Fruit fly (Drosophila melanogaster): ENCODE results near the gene cher.

The cher gene

DNA sequence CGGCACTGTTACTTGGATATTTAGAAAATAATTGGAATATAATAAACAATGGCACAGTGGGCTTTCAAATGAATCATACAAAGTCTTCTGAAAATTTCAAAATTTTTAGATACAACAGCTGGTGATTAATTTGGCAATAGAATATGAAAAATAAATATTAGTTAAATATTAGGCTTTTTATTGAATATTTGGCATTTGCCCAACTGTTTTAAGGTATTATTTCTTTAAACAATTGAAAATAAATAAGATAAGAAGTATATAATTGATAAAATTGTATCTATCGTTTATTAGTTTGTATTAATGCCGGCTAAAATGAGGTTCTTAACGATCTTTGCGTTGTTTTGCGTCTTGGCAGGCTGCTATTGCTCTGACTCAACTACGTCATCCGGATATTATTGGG, 1.0 kb downstream of the cher start, which contains the start of gene CG45079:
CG45079 (plus strand) TSS at position 301 of the 400 bp plus-strand sequence.
- TF ChIP-seq CTCF (optimal IDR thresholded peaks at IDR 0.05) = no peak

DNA sequence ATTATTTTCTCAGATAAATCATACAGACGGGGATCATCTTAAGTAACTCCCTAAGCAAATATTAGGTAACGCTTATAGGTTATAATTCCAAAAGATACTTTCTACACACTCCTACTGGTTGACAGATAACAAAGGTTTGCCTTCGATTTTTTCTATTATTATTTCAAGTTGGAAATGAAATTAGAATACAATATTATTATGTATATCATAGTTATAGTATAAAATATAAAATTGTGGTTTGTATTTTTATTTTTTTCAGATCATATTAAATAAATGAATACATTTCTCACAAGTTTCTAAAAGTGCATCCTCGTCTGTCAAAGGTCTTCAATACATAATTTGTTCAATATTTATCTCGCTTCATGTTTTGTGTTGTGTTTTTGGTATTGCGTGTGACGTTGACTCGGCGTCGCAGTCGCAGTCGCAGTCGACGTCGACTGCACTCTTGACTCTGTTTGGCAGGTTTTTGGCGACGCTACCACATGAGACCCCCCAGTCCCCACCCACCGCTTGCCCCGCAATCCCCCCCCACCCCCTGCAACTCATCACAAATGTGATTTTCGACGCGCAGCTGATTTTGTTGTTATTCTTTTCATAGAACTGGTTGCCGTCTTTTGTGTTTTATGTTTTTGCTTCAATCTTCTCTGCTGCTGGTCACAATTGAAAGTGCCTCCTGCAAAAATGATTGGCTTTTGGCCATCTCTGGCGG, 2.2 kb downstream of the cher start:
- TF ChIP-seq CTCF (optimal IDR thresholded peaks at IDR 0.05) = no peak
- no peak for TF ChIP-seq CG8478 (optimal IDR thresholded peaks at IDR 0.05)

DNA sequence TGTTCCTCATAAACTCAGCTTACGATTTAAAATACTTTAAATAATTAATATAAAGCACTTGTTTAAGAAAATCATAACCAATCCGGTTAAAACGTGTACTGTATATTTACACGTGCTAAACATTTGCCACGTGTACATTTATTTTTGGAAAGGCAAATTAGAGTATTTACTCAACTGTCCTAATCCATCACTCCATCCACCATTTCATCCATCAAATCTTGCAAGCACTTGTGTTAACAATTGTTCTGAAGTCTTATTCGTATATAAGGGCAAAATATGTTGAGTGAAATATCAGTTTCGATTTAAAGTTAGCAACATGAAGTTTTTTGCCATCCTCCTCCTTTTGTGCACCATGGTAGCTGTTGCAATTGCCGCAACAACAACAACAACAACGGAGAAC, 3.9 kb downstream of the cher start, which contains the start of gene CG42779:
CG42779 (plus strand) TSS at position 301 of the 400 bp plus-strand sequence.
- TF ChIP-seq CTCF (optimal IDR thresholded peaks at IDR 0.05) (no peak), CG8478 (optimal IDR thresholded peaks at IDR 0.05) (no peak)

DNA sequence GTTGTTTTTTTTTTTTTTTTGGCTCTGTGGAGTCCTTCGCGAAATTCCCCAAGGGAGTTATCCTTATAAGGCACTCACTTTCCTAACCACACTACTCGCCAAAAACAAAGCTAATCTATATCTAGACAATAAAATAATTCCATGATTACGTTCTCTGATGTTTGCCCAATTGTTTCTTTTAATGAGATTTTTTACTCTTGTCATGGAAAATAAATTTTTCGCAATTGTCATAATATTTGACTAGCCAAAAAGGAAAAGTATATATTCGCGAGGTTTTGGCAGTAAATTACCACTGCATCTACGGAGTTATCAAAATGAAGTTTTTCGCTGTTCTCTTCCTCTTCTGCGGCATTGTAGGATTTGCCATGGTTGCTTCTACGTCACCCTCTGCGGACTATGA, 5.0 kb downstream of the cher start, which contains the start of gene CG34278:
CG34278 (plus strand) TSS at position 301 of the 400 bp plus-strand sequence.
- no peak for TF ChIP-seq CTCF (optimal IDR thresholded peaks at IDR 0.05)
- TF ChIP-seq CG8478 (optimal IDR thresholded peaks at IDR 0.05) = no peak

DNA sequence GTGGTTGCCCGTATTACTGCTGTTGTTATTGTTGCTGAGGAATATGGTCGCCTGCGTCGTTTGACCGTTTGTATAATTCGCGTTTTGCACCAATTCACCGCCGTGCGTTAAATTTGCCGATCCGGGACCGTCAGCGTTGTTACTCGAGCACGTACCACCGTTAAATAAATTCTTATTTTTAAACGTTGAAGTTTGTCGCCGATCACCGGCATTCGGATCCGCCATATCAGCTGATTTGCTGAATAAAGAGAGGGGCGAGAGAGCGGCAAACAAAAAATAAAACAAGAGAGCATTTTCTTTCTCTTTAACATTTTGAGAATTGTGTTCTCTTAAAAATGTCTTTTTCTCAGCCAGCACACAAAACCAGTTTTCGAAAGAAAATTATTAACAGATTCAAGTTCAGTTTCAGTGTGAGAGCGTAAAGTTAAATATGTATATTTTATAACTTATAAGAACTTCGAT, 6.2 kb downstream of the cher start:
- TF ChIP-seq CG8478 (optimal IDR thresholded peaks at IDR 0.05) (no peak), CTCF (optimal IDR thresholded peaks at IDR 0.05) (no peak)

DNA sequence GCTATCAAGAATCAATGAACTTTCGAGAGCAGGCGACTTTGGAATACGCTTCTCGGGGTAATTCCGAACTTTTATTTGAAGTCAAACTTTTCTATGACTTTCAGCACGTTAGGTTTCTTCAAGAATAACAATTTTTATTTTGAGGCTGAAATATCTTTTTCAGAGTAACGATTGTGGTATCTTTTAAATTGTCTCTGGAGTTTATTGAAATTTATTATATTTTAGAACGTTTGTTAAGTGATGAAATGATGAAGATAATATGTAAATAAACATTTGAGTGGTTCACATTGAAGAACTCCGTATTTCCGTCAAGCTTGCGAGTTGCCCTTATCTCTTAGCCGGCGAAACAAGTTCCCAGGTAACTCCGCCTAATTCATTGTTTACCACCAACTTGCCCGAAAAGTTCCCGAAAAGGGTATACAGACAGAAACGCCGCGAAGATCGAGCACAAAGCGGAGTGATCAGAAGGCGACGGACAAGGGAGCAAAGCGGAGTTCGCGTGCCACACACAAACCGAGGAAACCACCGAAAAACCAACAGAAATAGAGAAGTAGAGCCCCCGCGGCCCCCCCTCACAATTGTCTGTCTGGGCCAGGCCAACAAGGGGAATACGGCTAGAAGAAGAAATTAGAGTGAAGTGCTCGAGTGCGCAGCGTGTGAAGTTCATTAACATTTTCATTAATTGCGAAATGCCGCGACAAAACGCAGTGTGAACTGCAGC, 7.4 kb downstream of the cher start:
- TF ChIP-seq CG8478 (optimal IDR thresholded peaks at IDR 0.05) (no peak), CTCF (optimal IDR thresholded peaks at IDR 0.05) (no peak)

DNA sequence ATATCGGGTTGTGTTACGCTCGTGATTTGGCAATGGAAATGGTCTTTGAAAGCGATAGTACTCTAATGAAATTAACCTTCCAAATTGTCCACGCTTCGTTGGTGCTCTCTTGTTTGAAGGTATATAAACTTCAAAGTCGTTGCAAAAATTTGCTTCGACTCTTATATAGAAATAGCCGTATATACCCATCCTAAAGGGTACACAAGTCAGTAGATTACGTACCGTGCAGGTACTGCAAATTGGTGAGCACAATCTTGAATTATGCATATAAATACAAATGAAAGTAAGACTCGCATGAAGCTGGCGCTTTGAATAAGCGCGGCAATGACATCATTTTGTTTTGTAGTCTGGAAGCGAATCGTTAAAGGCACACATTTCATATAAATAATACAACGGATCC, 9.0 kb downstream of the cher start:
- TF ChIP-seq CTCF (optimal IDR thresholded peaks at IDR 0.05) (no peak), CG8478 (optimal IDR thresholded peaks at IDR 0.05) (no peak)

DNA sequence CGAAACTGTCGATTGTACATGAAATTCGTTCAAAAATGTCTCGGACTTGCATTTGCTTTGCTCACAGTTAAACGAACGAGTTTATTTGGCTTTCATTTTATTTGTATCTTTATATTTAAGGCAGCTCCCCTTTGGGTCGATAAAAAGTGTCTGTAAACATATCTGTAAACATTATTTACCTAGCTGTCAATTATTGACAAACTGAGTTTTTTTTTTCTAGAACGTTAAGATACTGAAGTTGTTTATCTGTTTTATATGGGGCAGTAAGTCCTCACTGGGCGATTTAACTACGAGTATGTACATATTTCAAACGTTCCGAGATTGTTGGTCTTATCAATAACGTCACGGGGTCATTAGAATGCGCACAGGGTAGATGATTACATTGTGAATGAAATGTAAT, 9.5 kb downstream of the cher start:
- TF ChIP-seq CTCF (optimal IDR thresholded peaks at IDR 0.05) (no peak), CG8478 (optimal IDR thresholded peaks at IDR 0.05) (no peak)

DNA sequence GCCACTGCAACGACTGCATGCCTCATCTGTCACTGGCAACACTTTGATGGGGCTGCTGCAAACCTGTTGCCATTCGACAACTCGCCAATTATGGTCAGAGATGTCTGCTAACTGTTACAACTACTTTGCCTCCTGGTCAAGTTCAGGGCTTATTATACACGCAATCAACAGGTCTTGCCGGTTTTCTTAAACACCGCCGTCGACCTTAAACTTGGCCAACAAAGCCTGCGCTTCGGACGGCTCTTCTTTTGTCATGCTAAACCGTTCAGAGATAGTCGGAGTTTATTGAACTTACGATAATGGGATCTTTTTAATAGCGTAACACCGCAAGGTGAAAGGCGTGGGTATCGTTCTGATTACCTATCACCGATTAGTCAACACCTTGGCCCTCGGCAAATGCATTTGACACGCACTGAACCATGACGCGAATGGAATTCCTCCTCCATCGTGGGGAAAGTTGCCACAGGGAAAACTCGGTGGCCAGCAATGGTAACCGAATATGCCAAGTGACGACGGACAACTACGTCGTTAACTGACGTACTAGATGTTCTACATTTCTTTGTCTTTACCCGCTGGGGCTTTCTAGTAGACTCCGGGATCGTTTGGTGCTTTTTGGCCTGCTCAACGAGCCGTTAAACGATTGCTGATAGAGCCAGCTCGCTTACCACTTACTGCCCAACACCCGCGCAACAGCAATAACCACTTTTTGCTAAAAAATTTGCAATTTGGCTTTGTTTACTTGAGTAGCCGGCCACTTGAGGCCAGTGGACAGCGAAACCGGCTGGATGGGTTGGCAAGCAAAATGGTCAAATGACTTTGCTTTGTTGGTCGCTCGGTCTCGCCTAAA, 14.1 kb downstream of the cher start:
- TF ChIP-seq CTCF (optimal IDR thresholded peaks at IDR 0.05) (no peak), CG8478 (optimal IDR thresholded peaks at IDR 0.05) (no peak)

DNA sequence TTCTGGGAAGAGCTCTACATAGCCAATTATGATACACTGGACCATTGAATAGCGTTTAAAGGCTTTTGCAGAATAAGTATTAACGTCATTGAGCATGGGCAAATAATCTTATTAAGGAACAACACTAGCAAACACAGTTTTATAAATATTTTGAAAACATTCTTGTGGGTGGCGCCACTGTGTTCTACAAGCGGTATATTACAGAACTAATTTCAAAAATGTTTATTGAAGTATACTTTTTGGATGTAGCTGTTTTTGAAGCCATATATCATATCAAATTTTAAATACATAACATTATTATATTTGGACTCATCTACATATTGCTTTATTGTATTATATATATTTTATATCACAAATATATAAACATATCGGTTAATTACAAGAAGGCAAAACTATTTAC, 16.3 kb downstream of the cher start:
- TF ChIP-seq CG8478 (optimal IDR thresholded peaks at IDR 0.05) = no peak
- TF ChIP-seq CTCF (optimal IDR thresholded peaks at IDR 0.05) = peak; percentile 63 to 86

DNA sequence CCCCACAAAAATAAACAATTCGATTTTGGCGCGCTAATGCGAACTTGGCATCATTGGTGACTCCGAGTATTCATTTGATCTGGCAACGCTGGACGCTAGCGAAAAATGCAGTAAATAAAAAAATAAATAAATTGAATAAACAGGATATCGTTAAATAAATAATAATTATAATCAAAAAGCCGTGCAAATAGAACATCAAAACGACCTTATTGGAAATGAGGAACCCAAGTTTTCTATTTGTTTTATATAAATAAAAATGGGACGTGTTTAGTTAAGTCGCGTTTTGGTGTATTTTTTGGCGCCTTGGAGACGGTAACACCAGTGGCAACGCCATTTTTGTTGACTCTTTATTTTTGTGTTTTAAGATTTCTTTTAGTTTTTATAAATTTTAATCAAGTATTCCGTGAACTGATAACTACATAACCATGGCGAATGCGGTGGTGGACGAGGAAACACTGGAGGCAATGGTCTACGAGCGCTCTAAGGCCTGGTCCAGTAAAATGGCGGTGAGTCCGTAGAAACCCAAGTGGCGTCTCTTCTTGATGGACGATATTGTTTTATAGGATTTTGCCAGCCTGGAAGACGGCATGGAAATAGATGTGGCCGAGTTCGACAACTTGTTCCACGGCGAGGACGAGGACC, 37.1 kb downstream of the cher start, which contains the start of gene cal1:
cal1 (plus strand) TSS at position 304 of the 642 bp plus-strand sequence.
- TF ChIP-seq CTCF (optimal IDR thresholded peaks at IDR 0.05) = no peak
- TF ChIP-seq CG8478 (optimal IDR thresholded peaks at IDR 0.05) = no peak

DNA sequence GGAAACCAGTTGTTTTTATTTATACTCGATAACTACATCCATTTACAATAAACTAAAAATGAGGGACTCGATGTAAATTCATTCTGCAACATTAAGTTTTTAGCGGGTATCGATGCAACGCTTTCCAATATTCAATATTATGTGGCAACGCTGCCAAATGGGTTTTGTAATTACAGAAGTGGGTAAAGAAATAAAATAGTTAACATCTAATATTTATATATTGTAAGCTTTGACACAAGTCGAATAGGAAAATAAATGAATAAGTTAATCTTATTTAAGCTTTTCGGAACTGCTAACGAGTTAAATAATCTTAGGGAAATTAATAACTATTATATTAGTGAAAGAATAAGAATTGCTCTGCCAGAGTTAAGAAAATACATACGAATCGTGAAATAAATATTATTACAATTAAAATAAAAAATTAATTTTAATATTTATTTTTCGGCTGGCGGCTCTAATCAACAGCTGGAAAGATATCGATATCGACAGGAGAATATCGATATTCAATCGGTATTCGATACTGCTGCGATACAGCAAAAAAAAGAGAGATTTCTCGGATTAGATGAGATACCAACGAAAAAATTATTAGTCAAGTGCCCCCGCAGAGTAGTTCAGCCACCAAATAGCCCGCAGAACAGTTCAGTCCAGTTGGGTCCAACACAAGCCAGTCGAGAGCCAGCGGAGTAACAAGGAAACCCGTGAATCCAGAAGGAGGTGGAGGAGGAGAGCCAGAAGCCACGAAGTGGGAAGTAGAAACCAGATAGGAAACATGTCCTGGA, 40.0 kb downstream of the cher start, which contains the start of gene GckIII:
GckIII (plus strand) TSS at position 485 of the 779 bp plus-strand sequence.
- TF ChIP-seq CG8478 (optimal IDR thresholded peaks at IDR 0.05) (no peak), CTCF (optimal IDR thresholded peaks at IDR 0.05) (no peak)

DNA sequence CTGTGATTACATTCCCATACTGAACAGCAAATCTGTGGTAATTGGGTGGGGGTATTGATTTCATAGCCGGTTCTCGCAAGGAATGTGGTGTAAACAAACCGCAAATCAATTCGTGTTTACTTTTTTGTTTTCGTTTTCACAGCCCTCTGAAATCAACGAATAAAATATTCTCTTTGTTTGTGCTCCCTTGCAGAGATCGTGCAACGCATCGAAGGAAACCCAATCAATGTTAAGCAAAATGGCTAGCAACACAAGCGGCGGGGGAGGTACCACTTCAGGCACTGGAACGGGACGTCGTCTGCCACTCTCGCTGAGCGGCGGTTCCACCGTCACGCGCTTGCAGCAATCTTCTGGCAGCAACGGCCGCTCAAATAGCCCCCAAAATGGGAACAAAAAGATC, 42.7 kb downstream of the cher start:
- no peak for TF ChIP-seq CTCF (optimal IDR thresholded peaks at IDR 0.05)
- no peak for TF ChIP-seq CG8478 (optimal IDR thresholded peaks at IDR 0.05)

All from S2 (cell line).